In genomic region chr2L:3804641-3805273, dm6 we compare ENCODE assay signal across 4 fruit fly cellular contexts.
TF ChIP-seq lines count a peak whose summit lies in the region.

No protein-coding gene starts in this region.

TF ChIP-seq in whole organism, adult, 20 proteins besides CTCF, POLR2A, EP300 and RAD21 (continued from another document):
- TF ChIP-seq bab1 (GFP tag; optimal IDR thresholded peaks at IDR 0.05; lab: Kevin White, UChicago), result peak; percentile 92
- TF ChIP-seq CG12768 (GFP tag; optimal IDR thresholded peaks at IDR 0.05; lab: Kevin White, UChicago), result peak; percentile 97

TF ChIP-seq in whole organism, embryonic, 481 proteins besides CTCF, POLR2A, EP300 and RAD21 (continued from another document and continues in another):
- TF ChIP-seq tap (tag; optimal IDR thresholded peaks at IDR 0.05; lab: Kevin White, UChicago) (peak; percentile 99), ssp (GFP tag; IDR thresholded peaks at IDR 0.05; lab: Robert Waterston, UW) (peak; percentile 91), Doc2 (GFP tag; IDR thresholded peaks at IDR 0.05; lab: Robert Waterston, UW) (peak; percentile 92), CG14441 (GFP tag; IDR thresholded peaks at IDR 0.05; lab: Robert Waterston, UW) (peak; percentile 98), D19A (tag; optimal IDR thresholded peaks at IDR 0.05; lab: Kevin White, UChicago) (peak; percentile 97), CG3407 (GFP tag; optimal IDR thresholded peaks at IDR 0.05; lab: Kevin White, UChicago) (peak; percentile 96), sim (GFP tag; IDR thresholded peaks at IDR 0.05; lab: Robert Waterston, UW) (peak; percentile 98), CG11504 (tag; optimal IDR thresholded peaks at IDR 0.05; lab: Kevin White, UChicago) (peak; percentile 98), lilli (GFP tag; optimal IDR thresholded peaks at IDR 0.05; lab: Kevin White, UChicago) (peak; percentile 97), az2 (GFP tag; optimal IDR thresholded peaks at IDR 0.05; lab: Kevin White, UChicago) (peak; percentile 98), CG17186 (GFP tag; optimal IDR thresholded peaks at IDR 0.05; lab: Kevin White, UChicago) (peak; percentile 97), oc (tag; optimal IDR thresholded peaks at IDR 0.05; lab: Kevin White, UChicago) (peak; percentile 99), CG9609 (GFP tag; optimal IDR thresholded peaks at IDR 0.05; lab: Kevin White, UChicago) (peak; percentile 97), pnt (GFP tag; optimal IDR thresholded peaks at IDR 0.05; lab: Kevin White, UChicago) (peak; percentile 98), CG4360 (GFP tag; IDR thresholded peaks at IDR 0.05; lab: Robert Waterston, UW) (peak; percentile 87), Mrtf (GFP tag; IDR thresholded peaks at IDR 0.05; lab: Robert Waterston, UW) (peak; percentile 97), btn (GFP tag; optimal IDR thresholded peaks at IDR 0.05; lab: Kevin White, UChicago) (peak; percentile 98), Lim3 (GFP tag; IDR thresholded peaks at IDR 0.05; lab: Robert Waterston, UW) (peak; percentile 92), slou (GFP tag; optimal IDR thresholded peaks at IDR 0.05; lab: Kevin White, UChicago) (peak; percentile 88), tin (GFP tag; optimal IDR thresholded peaks at IDR 0.05; lab: Kevin White, UChicago) (peak; percentile 97), HLH3B (GFP tag; IDR thresholded peaks at IDR 0.05; lab: Robert Waterston, UW) (peak; percentile 98), nom (GFP tag; optimal IDR thresholded peaks at IDR 0.05; lab: Kevin White, UChicago) (peak; percentile 98), Fer2 (tag; optimal IDR thresholded peaks at IDR 0.05; lab: Kevin White, UChicago) (peak; percentile 96), lmd (GFP tag; IDR thresholded peaks at IDR 0.05; lab: Robert Waterston, UW) (peak; percentile 98), CG4707 (GFP tag; optimal IDR thresholded peaks at IDR 0.05; lab: Kevin White, UChicago) (peak; percentile 96), Abd-B (GFP tag; optimal IDR thresholded peaks at IDR 0.05; lab: Kevin White, UChicago) (peak; percentile 98), psq (GFP tag; optimal IDR thresholded peaks at IDR 0.05; lab: Kevin White, UChicago) (peak; percentile 88), shn (GFP tag; optimal IDR thresholded peaks at IDR 0.05; lab: Kevin White, UChicago) (peak; percentile 95), Mad (GFP tag; optimal IDR thresholded peaks at IDR 0.05; lab: Kevin White, UChicago) (peak; percentile 97), CG2875 (GFP tag; optimal IDR thresholded peaks at IDR 0.05; lab: Kevin White, UChicago) (peak; percentile 98), kay (GFP tag; optimal IDR thresholded peaks at IDR 0.05; lab: Kevin White, UChicago) (peak; percentile 92), sens (GFP tag; lab: Kevin White, UChicago) (peak; percentile 100), tx (GFP tag; optimal IDR thresholded peaks at IDR 0.05; lab: Kevin White, UChicago) (peak; percentile 98), nerfin-2 (GFP tag; IDR thresholded peaks at IDR 0.05; lab: Robert Waterston, UW; ENCODE audit: partially characterized antibody) (no peak), knrl (GFP tag; IDR thresholded peaks at IDR 0.05; lab: Robert Waterston, UW; ENCODE audit: partially characterized antibody) (0 out of 3 replicates have a peak, but pooled peaks have one; percentile 22), CG17328 (GFP tag; IDR thresholded peaks at IDR 0.05; lab: Robert Waterston, UW) (peak; percentile 98), CG3281 (GFP tag; optimal IDR thresholded peaks at IDR 0.05; lab: Kevin White, UChicago) (peak; percentile 97), CG6683 (GFP tag; optimal IDR thresholded peaks at IDR 0.05; lab: Kevin White, UChicago) (peak; percentile 96), Sry-β (GFP tag; optimal IDR thresholded peaks at IDR 0.05; lab: Kevin White, UChicago) (peak; percentile 77), CG4328 (GFP tag; optimal IDR thresholded peaks at IDR 0.05; lab: Kevin White, UChicago) (peak; percentile 97), CG15269 (tag; optimal IDR thresholded peaks at IDR 0.05; lab: Kevin White, UChicago) (peak; percentile 99), jumu (GFP tag; optimal IDR thresholded peaks at IDR 0.05; lab: Kevin White, UChicago) (peak; percentile 98), pb (GFP tag; optimal IDR thresholded peaks at IDR 0.05; lab: Kevin White, UChicago) (peak; percentile 98)

TF ChIP-seq in whole organism, prepupa, 60 proteins besides CTCF, POLR2A, EP300 and RAD21 (continued from another document):
- TF ChIP-seq CG32006 (GFP tag; optimal IDR thresholded peaks at IDR 0.05; lab: Kevin White, UChicago) (peak; percentile 100), Gug (GFP tag; IDR thresholded peaks at IDR 0.05; lab: Robert Waterston, UW) (peak; percentile 99), CG10631 (GFP tag; optimal IDR thresholded peaks at IDR 0.05; lab: Kevin White, UChicago) (peak; percentile 99), topi (GFP tag; optimal IDR thresholded peaks at IDR 0.05; lab: Kevin White, UChicago) (peak; percentile 94), CG8119 (GFP tag; IDR thresholded peaks at IDR 0.05; lab: Robert Waterston, UW) (peak; percentile 100), Lpt (GFP tag; optimal IDR thresholded peaks at IDR 0.05; lab: Kevin White, UChicago) (peak; percentile 100), svp (GFP tag; lab: Kevin White, UChicago) (peak; percentile 94), dsx (GFP tag; optimal IDR thresholded peaks at IDR 0.05; lab: Kevin White, UChicago; ENCODE audit: poor library complexity, severe bottlenecking) (peak; percentile 99), Blimp-1 (GFP tag; optimal IDR thresholded peaks at IDR 0.05; lab: Kevin White, UChicago) (peak; percentile 69), CG10669 (GFP tag; optimal IDR thresholded peaks at IDR 0.05; lab: Kevin White, UChicago) (peak; percentile 99), ss (GFP tag; optimal IDR thresholded peaks at IDR 0.05; lab: Kevin White, UChicago) (peak; percentile 99), Hr4 (GFP tag; optimal IDR thresholded peaks at IDR 0.05; lab: Kevin White, UChicago) (peak; percentile 100), Sox15 (GFP tag; optimal IDR thresholded peaks at IDR 0.05; lab: Kevin White, UChicago) (peak; percentile 95), net (GFP tag; optimal IDR thresholded peaks at IDR 0.05; lab: Kevin White, UChicago) (peak; percentile 99), eg (GFP tag; IDR thresholded peaks at IDR 0.05; lab: Robert Waterston, UW) (peak; percentile 99), OdsH (GFP tag; optimal IDR thresholded peaks at IDR 0.05; lab: Kevin White, UChicago) (peak; percentile 99), Sox102F (GFP tag; optimal IDR thresholded peaks at IDR 0.05; lab: Kevin White, UChicago) (peak; percentile 91), CG1621 (tag; optimal IDR thresholded peaks at IDR 0.05; lab: Kevin White, UChicago) (peak; percentile 99), CG11294 (GFP tag; IDR thresholded peaks at IDR 0.05; lab: Robert Waterston, UW) (peak; percentile 99), CG6808 (GFP tag; optimal IDR thresholded peaks at IDR 0.05; lab: Kevin White, UChicago) (peak; percentile 99), CG15336 (GFP tag; IDR thresholded peaks at IDR 0.05; lab: Robert Waterston, UW) (peak; percentile 100), acj6 (GFP tag; optimal IDR thresholded peaks at IDR 0.05; lab: Kevin White, UChicago) (peak; percentile 98), CG6854 (GFP tag; optimal IDR thresholded peaks at IDR 0.05; lab: Kevin White, UChicago) (peak; percentile 80), Eip75B (GFP tag; optimal IDR thresholded peaks at IDR 0.05; lab: Kevin White, UChicago) (peak; percentile 99), Hr38 (GFP tag; optimal IDR thresholded peaks at IDR 0.05; lab: Kevin White, UChicago) (peak; percentile 80), Sox14 (GFP tag; optimal IDR thresholded peaks at IDR 0.05; lab: Kevin White, UChicago) (peak; percentile 99), CG6792 (GFP tag; optimal IDR thresholded peaks at IDR 0.05; lab: Kevin White, UChicago) (peak; percentile 97), Ets96B (tag; optimal IDR thresholded peaks at IDR 0.05; lab: Kevin White, UChicago) (peak; percentile 100), dac (GFP tag; optimal IDR thresholded peaks at IDR 0.05; lab: Kevin White, UChicago) (peak; percentile 99), CG7368 (GFP tag; optimal IDR thresholded peaks at IDR 0.05; lab: Kevin White, UChicago) (peak; percentile 98), Ets21C (GFP tag; optimal IDR thresholded peaks at IDR 0.05; lab: Kevin White, UChicago) (peak; percentile 78), achi (GFP tag; optimal IDR thresholded peaks at IDR 0.05; lab: Kevin White, UChicago) (peak; percentile 99), Eip93F (GFP tag; optimal IDR thresholded peaks at IDR 0.05; lab: Kevin White, UChicago) (peak; percentile 49), pdm3 (GFP tag; optimal IDR thresholded peaks at IDR 0.05; lab: Kevin White, UChicago) (peak; percentile 98), CG31627 (GFP tag; optimal IDR thresholded peaks at IDR 0.05; lab: Kevin White, UChicago) (peak; percentile 91), CG3919 (GFP tag; optimal IDR thresholded peaks at IDR 0.05; lab: Kevin White, UChicago) (peak; percentile 99), Met (GFP tag; optimal IDR thresholded peaks at IDR 0.05; lab: Kevin White, UChicago) (peak; percentile 91), CG6276 (GFP tag; optimal IDR thresholded peaks at IDR 0.05; lab: Kevin White, UChicago) (peak; percentile 100), fd59A (GFP tag; optimal IDR thresholded peaks at IDR 0.05; lab: Kevin White, UChicago) (peak; percentile 99), CG4318 (GFP tag; optimal IDR thresholded peaks at IDR 0.05; lab: Kevin White, UChicago) (peak; percentile 99), CG6163 (GFP tag; IDR thresholded peaks at IDR 0.05; lab: Robert Waterston, UW) (peak; percentile 100)

TF ChIP-seq in whole organism, wandering third instar larva, 38 proteins besides CTCF, POLR2A, EP300 and RAD21 (continued from another document):
- TF ChIP-seq sage (GFP tag; optimal IDR thresholded peaks at IDR 0.05; lab: Kevin White, UChicago) (peak; percentile 61), dsf (GFP tag; optimal IDR thresholded peaks at IDR 0.05; lab: Kevin White, UChicago; ENCODE audit: borderline replicate concordance) (no peak), Dfd (GFP tag; optimal IDR thresholded peaks at IDR 0.05; lab: Kevin White, UChicago) (no peak), CrebA (GFP tag; optimal IDR thresholded peaks at IDR 0.05; lab: Kevin White, UChicago; ENCODE audit: borderline replicate concordance) (peak; percentile 25), Sp1 (GFP tag; optimal IDR thresholded peaks at IDR 0.05; lab: Kevin White, UChicago) (peak; percentile 83), pan (optimal IDR thresholded peaks at IDR 0.05; lab: Kevin White, UChicago) (no peak), foxo (GFP tag; optimal IDR thresholded peaks at IDR 0.05; lab: Kevin White, UChicago) (peak; percentile 61 to 83), GATAd (GFP tag; optimal IDR thresholded peaks at IDR 0.05; lab: Kevin White, UChicago) (no peak), br (GFP tag; optimal IDR thresholded peaks at IDR 0.05; lab: Kevin White, UChicago) (peak; percentile 81), Hr78 (GFP tag; optimal IDR thresholded peaks at IDR 0.05; lab: Kevin White, UChicago) (no peak), h (GFP tag; optimal IDR thresholded peaks at IDR 0.05; lab: Kevin White, UChicago) (peak; percentile 90), Abd-B (GFP tag; optimal IDR thresholded peaks at IDR 0.05; lab: Kevin White, UChicago) (no peak), Mio (GFP tag; optimal IDR thresholded peaks at IDR 0.05; lab: Kevin White, UChicago) (no peak), lola (GFP tag; optimal IDR thresholded peaks at IDR 0.05; lab: Kevin White, UChicago) (no peak), dmrt93B (GFP tag; optimal IDR thresholded peaks at IDR 0.05; lab: Kevin White, UChicago) (peak; percentile 70), CG9705 (GFP tag; optimal IDR thresholded peaks at IDR 0.05; lab: Kevin White, UChicago) (peak; percentile 74)
